Worm (Caenorhabditis elegans) whole organism, midembryonic: ENCODE measurements around the gene spp-28.

Source experiments
- T22C8.4 ChIP-seq: fragments of 200-800 bp; sonication (Bioruptor generic); IDR thresholded peaks from 2 replicates; pipeline ENCODE4 v1.3.6; 2022; ENCODE audit warnings: missing genetic modification characterization, missing compliant biosample characterization
- cog-1 ChIP-seq: sonication (generic microtip); optimal IDR thresholded peaks from 2 replicates; lab custom pipeline; 2016; ENCODE audit warnings: missing genetic modification characterization, missing compliant biosample characterization
- flt-1 ChIP-seq: fragments of 200-800 bp; sonication (Bioruptor generic); IDR thresholded peaks from 2 replicates; pipeline ENCODE4 v1.3.6; 2022; ENCODE audit warnings: missing genetic modification characterization, missing compliant biosample characterization
- klf-2 ChIP-seq: fragments of 200-800 bp; sonication (Bioruptor generic); conservative IDR thresholded peaks from 2 replicates; pipeline ENCODE4 v1.3.6; 2022; ENCODE audit warnings: missing genetic modification reagents, missing genetic modification characterization, missing compliant biosample characterization
- ref-1 ChIP-seq: fragments of 200-800 bp; sonication (Bioruptor generic); conservative IDR thresholded peaks from 2 replicates; pipeline ENCODE4 v1.3.6; 2022; ENCODE audit warnings: missing genetic modification reagents, missing genetic modification characterization, missing compliant biosample characterization
- ztf-23 ChIP-seq: fragments of 200-800 bp; sonication (Bioruptor generic); IDR thresholded peaks from 2 replicates; pipeline ENCODE4 v1.3.6; 2022; ENCODE audit warnings: missing genetic modification reagents, missing genetic modification characterization, missing compliant biosample characterization
- ztf-29 ChIP-seq: fragments of 200-800 bp; sonication (Bioruptor generic); IDR thresholded peaks from 2 replicates; pipeline ENCODE4 v1.3.6; 2022; ENCODE audit warnings: missing genetic modification reagents, missing genetic modification characterization, missing compliant biosample characterization

DNA sequence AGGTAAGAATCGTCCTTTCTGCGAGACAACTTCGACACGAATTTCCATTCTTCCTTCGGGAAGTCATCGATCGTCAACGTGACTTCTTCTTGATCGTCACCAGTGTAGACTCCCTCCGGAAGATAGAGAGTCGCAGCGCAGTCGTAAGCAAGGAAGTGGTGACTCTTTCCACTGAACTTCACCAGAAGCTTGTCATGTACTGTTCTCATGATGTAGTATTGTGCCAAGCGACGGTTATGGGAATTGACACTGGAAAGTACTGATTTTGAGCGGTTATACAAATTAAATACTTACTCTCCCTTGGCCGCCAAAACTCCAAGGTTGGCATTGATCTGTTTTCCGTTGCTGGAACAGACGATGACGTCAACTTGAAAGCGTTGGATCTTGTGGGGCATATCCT, 14.7 kb downstream of the spp-28 start:
- no peak for TF ChIP-seq flt-1
- TF ChIP-seq klf-2 (GFP tag; lab: Robert Waterston, UW), result no peak
- TF ChIP-seq ztf-23 (GFP tag; lab: Robert Waterston, UW), result no peak
- no peak for TF ChIP-seq cog-1 (tag; lab: Kevin White, UChicago)
- no peak for TF ChIP-seq ref-1
- TF ChIP-seq T22C8.4 (GFP tag; lab: Robert Waterston, UW), result no peak
- TF ChIP-seq ztf-29 (GFP tag; lab: Robert Waterston, UW), result no peak
